Fruit fly (Drosophila melanogaster) whole organism, prepupa: ENCODE results near the gene CG6638.

Experiments used
- CG10631 ChIP-seq: fragments of 200-800 bp; sonication (Bioruptor generic); optimal IDR thresholded peaks from 2 replicates; lab custom pipeline; 2016; ENCODE audit warnings: missing biosample characterization, missing genetic modification characterization
- CG10669 ChIP-seq: fragments of 200-800 bp; sonication (Bioruptor generic); optimal IDR thresholded peaks from 3 replicates; lab custom pipeline; 2018; ENCODE audit warnings: missing biosample characterization, mild to moderate bottlenecking, missing genetic modification characterization, moderate library complexity
- CG15336 ChIP-seq: fragments of 200-800 bp; sonication (Bioruptor generic); IDR thresholded peaks from 2 replicates; pipeline ENCODE4 v1.3.6; 2022; ENCODE audit warnings: missing biosample characterization, missing genetic modification characterization
- CG1621 ChIP-seq: fragments of 200-800 bp; sonication (Bioruptor generic); optimal IDR thresholded peaks from 3 replicates; lab custom pipeline; 2018; ENCODE audit warnings: missing biosample characterization, mild to moderate bottlenecking, missing genetic modification characterization
- CG16779 ChIP-seq: fragments of 200-800 bp; sonication (Bioruptor generic); optimal IDR thresholded peaks from 3 replicates; lab custom pipeline; 2017; ENCODE audit warnings: missing biosample characterization, mild to moderate bottlenecking, missing genetic modification characterization
- CG3032 ChIP-seq: fragments of 200-800 bp; optimal IDR thresholded peaks from 2 replicates; lab custom pipeline; 2019; ENCODE audit warnings: missing biosample characterization, mild to moderate bottlenecking, missing genetic modification characterization, moderate library complexity
- CG31627 ChIP-seq: fragments of 200-800 bp; sonication (Bioruptor generic); optimal IDR thresholded peaks from 3 replicates; lab custom pipeline; 2016; ENCODE audit warnings: missing biosample characterization, missing genetic modification characterization
- CG32006 ChIP-seq: fragments of 200-800 bp; sonication (Bioruptor generic); optimal IDR thresholded peaks from 3 replicates; lab custom pipeline; 2017; ENCODE audit warnings: missing biosample characterization, mild to moderate bottlenecking, missing genetic modification characterization
- CG34406 ChIP-seq: fragments of 200-800 bp; sonication (Bioruptor generic); optimal IDR thresholded peaks from 3 replicates; lab custom pipeline; 2016; ENCODE audit warnings: missing biosample characterization, missing genetic modification characterization
- CG3919 ChIP-seq: fragments of 200-800 bp; sonication (Bioruptor generic); optimal IDR thresholded peaks from 3 replicates; lab custom pipeline; 2016; ENCODE audit warnings: missing biosample characterization, missing genetic modification characterization
- CG6163 ChIP-seq: fragments of 200-800 bp; sonication (Bioruptor generic); IDR thresholded peaks from 3 replicates; pipeline ENCODE4 v1.3.6; 2022; ENCODE audit warnings: missing biosample characterization, missing genetic modification characterization
- CG6808 ChIP-seq: fragments of 200-800 bp; sonication (Bioruptor generic); optimal IDR thresholded peaks from 3 replicates; lab custom pipeline; 2017; ENCODE audit warnings: missing biosample characterization, missing genetic modification characterization, mild to moderate bottlenecking, moderate library complexity, missing genetic modification reagents
- CG8119 ChIP-seq: fragments of 200-800 bp; sonication (Bioruptor generic); IDR thresholded peaks from 3 replicates; pipeline ENCODE4 v1.3.6; 2022; ENCODE audit warnings: missing biosample characterization, missing genetic modification characterization
- CG8319 ChIP-seq: fragments of 200-800 bp; sonication (Bioruptor generic); optimal IDR thresholded peaks from 3 replicates; lab custom pipeline; 2016; ENCODE audit warnings: missing biosample characterization, missing genetic modification characterization
- CG8632 ChIP-seq: fragments of 200-800 bp; sonication (Bioruptor generic); optimal IDR thresholded peaks from 3 replicates; lab custom pipeline; 2016; ENCODE audit warnings: missing biosample characterization, missing genetic modification characterization
- CG9139 ChIP-seq: fragments of 200-800 bp; sonication (Bioruptor generic); optimal IDR thresholded peaks from 3 replicates; lab custom pipeline; 2017; ENCODE audit warnings: missing biosample characterization, mild to moderate bottlenecking, missing genetic modification characterization
- Eip75B ChIP-seq: fragments of 200-800 bp; sonication (Bioruptor generic); optimal IDR thresholded peaks from 3 replicates; lab custom pipeline; 2016; ENCODE audit warnings: missing biosample characterization, missing genetic modification characterization
- Eip78C ChIP-seq: fragments of 200-800 bp; sonication (Bioruptor generic); peaks from one replicate; lab custom pipeline; 2016; ENCODE audit warnings: missing biosample characterization, missing genetic modification characterization
- Eip93F ChIP-seq: fragments of 200-800 bp; sonication (Bioruptor generic); optimal IDR thresholded peaks from 2 replicates; lab custom pipeline; 2016; ENCODE audit warnings: missing biosample characterization, mild to moderate bottlenecking, missing genetic modification characterization
- Gug ChIP-seq: fragments of 200-800 bp; sonication (Bioruptor generic); IDR thresholded peaks from 2 replicates; pipeline ENCODE4 v1.3.6; 2022; ENCODE audit warnings: missing biosample characterization, missing genetic modification characterization
- Hr4 ChIP-seq: fragments of 200-800 bp; sonication (Bioruptor generic); optimal IDR thresholded peaks from 3 replicates; lab custom pipeline; 2016; ENCODE audit warnings: missing biosample characterization, missing genetic modification characterization
- Lpt ChIP-seq: fragments of 200-800 bp; sonication (Bioruptor generic); optimal IDR thresholded peaks from 3 replicates; lab custom pipeline; 2016; ENCODE audit warnings: missing biosample characterization, missing genetic modification characterization
- OdsH ChIP-seq: fragments of 200-800 bp; sonication (Bioruptor generic); optimal IDR thresholded peaks from 3 replicates; lab custom pipeline; 2016; ENCODE audit warnings: missing biosample characterization, missing genetic modification characterization
- Smox ChIP-seq: fragments of 200-800 bp; sonication (Bioruptor generic); optimal IDR thresholded peaks from 3 replicates; lab custom pipeline; 2016; ENCODE audit warnings: missing biosample characterization, missing genetic modification characterization
- Sox102F ChIP-seq: fragments of 200-800 bp; sonication (Bioruptor generic); optimal IDR thresholded peaks from 2 replicates; lab custom pipeline; 2016; ENCODE audit warnings: missing biosample characterization, mild to moderate bottlenecking, missing genetic modification characterization
- Sox14 ChIP-seq: fragments of 200-800 bp; sonication (Bioruptor generic); optimal IDR thresholded peaks from 3 replicates; lab custom pipeline; 2016; ENCODE audit warnings: missing biosample characterization, missing genetic modification characterization
- achi ChIP-seq: fragments of 200-800 bp; sonication (Bioruptor generic); optimal IDR thresholded peaks from 3 replicates; lab custom pipeline; 2016; ENCODE audit warnings: missing biosample characterization, missing genetic modification characterization
- acj6 ChIP-seq: fragments of 200-800 bp; sonication (Bioruptor generic); optimal IDR thresholded peaks from 3 replicates; lab custom pipeline; 2016; ENCODE audit warnings: missing biosample characterization, missing genetic modification characterization
- cyc ChIP-seq: fragments of 200-800 bp; sonication (Bioruptor generic); optimal IDR thresholded peaks from 3 replicates; lab custom pipeline; 2016; ENCODE audit warnings: missing biosample characterization, missing genetic modification characterization
- dac ChIP-seq: fragments of 200-800 bp; sonication (Bioruptor generic); optimal IDR thresholded peaks from 2 replicates; lab custom pipeline; 2017; ENCODE audit warnings: missing biosample characterization, mild to moderate bottlenecking, missing genetic modification characterization
- dsx ChIP-seq: fragments of 200-800 bp; optimal IDR thresholded peaks from 3 replicates; lab custom pipeline; 2019; ENCODE audit warnings: missing biosample characterization, mild to moderate bottlenecking, missing genetic modification characterization, moderate library complexity; ENCODE audit not compliant: poor library complexity, severe bottlenecking
- eg ChIP-seq: fragments of 200-800 bp; sonication (Bioruptor generic); IDR thresholded peaks from 3 replicates; pipeline ENCODE4 v1.3.6; 2022; ENCODE audit warnings: missing biosample characterization, missing genetic modification characterization
- esn ChIP-seq: fragments of 200-800 bp; sonication (Bioruptor generic); optimal IDR thresholded peaks from 2 replicates; lab custom pipeline; 2016; ENCODE audit warnings: missing biosample characterization, mild to moderate bottlenecking, missing genetic modification characterization, moderate library complexity
- fd85E ChIP-seq: fragments of 200-800 bp; sonication (Bioruptor generic); optimal IDR thresholded peaks from 3 replicates; lab custom pipeline; 2016; ENCODE audit warnings: missing biosample characterization, missing genetic modification characterization
- fkh ChIP-seq: fragments of 200-800 bp; sonication (Bioruptor generic); optimal IDR thresholded peaks from 3 replicates; lab custom pipeline; 2017; ENCODE audit warnings: missing biosample characterization, mild to moderate bottlenecking, missing genetic modification characterization, moderate library complexity
- lz ChIP-seq: fragments of 200-800 bp; sonication (Bioruptor generic); optimal IDR thresholded peaks from 3 replicates; lab custom pipeline; 2016; ENCODE audit warnings: missing biosample characterization, missing genetic modification characterization
- pdm3 ChIP-seq: fragments of 200-800 bp; sonication (Bioruptor generic); optimal IDR thresholded peaks from 3 replicates; lab custom pipeline; 2016; ENCODE audit warnings: missing biosample characterization, missing genetic modification characterization
- salr ChIP-seq, 2 experiments: fragments of 200-800 bp; sonication (Bioruptor generic); optimal IDR thresholded peaks; 3 replicates each; lab custom pipeline; 2016 to 2018; ENCODE audit warnings: missing biosample characterization in 2 of 2, missing genetic modification characterization in 2 of 2, mild to moderate bottlenecking in 1 of 2
- ss ChIP-seq, 2 experiments: fragments of 200-800 bp; sonication (Bioruptor generic); optimal IDR thresholded peaks; 2 replicates in 1 of 2; 3 replicates in 1 of 2; lab custom pipeline; 2017 to 2018; ENCODE audit warnings: mild to moderate bottlenecking in 2 of 2, missing biosample characterization in 2 of 2, missing genetic modification characterization in 2 of 2, moderate library complexity in 1 of 2
- svp ChIP-seq: fragments of 200-800 bp; sonication (Bioruptor generic); peaks from one replicate; lab custom pipeline; 2016; ENCODE audit warnings: missing biosample characterization, missing genetic modification characterization
- topi ChIP-seq: fragments of 200-800 bp; sonication (Bioruptor generic); optimal IDR thresholded peaks from 3 replicates; lab custom pipeline; 2016; ENCODE audit warnings: missing biosample characterization, missing genetic modification characterization
- vri ChIP-seq: fragments of 200-800 bp; sonication (Bioruptor generic); optimal IDR thresholded peaks from 3 replicates; lab custom pipeline; 2016; ENCODE audit warnings: missing biosample characterization, mild to moderate bottlenecking, missing genetic modification characterization

CG6638 gene

dm6 chr3L:8554024-8554642 is 21.7 kb downstream of the CG6638 start:
- TF ChIP-seq dsx (GFP tag; lab: Kevin White, UChicago) (no peak), CG32006 (GFP tag; lab: Kevin White, UChicago) (no peak), CG8632 (GFP tag; lab: Kevin White, UChicago) (no peak), Lpt (no peak), CG15336 (GFP tag; lab: Robert Waterston, UW) (no peak), Eip93F (GFP tag; lab: Kevin White, UChicago) (no peak), CG8119 (GFP tag; lab: Robert Waterston, UW) (no peak), Eip78C (no peak), CG34406 (GFP tag; lab: Kevin White, UChicago) (no peak), lz (GFP tag; lab: Kevin White, UChicago) (no peak)

- TF ChIP-seq dsx (GFP tag; lab: Kevin White, UChicago), result no peak
- TF ChIP-seq acj6 (GFP tag; lab: Kevin White, UChicago), result no peak
- TF ChIP-seq cyc (GFP tag; lab: Kevin White, UChicago), result no peak
- TF ChIP-seq Eip75B, result no peak
- TF ChIP-seq topi, result no peak
- TF ChIP-seq fkh, result no peak
- TF ChIP-seq Hr4 (GFP tag; lab: Kevin White, UChicago), result no peak
- TF ChIP-seq esn (GFP tag; lab: Kevin White, UChicago), result no peak
- no peak for TF ChIP-seq CG10631 (GFP tag; lab: Kevin White, UChicago)
- TF ChIP-seq Sox14 (GFP tag; lab: Kevin White, UChicago), result no peak
Measured at dm6 chr3L:8553125-8553524, 22.8 kb downstream of the CG6638 start.

dm6 chr3L:8550836-8551235 is 25.0 kb downstream of the CG6638 start:
- TF ChIP-seq topi (no peak), CG10669 (no peak), CG31627 (no peak), CG8319 (GFP tag; lab: Kevin White, UChicago) (no peak), fkh (no peak), vri (GFP tag; lab: Kevin White, UChicago) (no peak), CG15336 (GFP tag; lab: Robert Waterston, UW) (no peak), Sox14 (GFP tag; lab: Kevin White, UChicago) (no peak), Smox (GFP tag; lab: Kevin White, UChicago) (no peak), Sox102F (GFP tag; lab: Kevin White, UChicago) (no peak), CG3032 (tag; lab: Kevin White, UChicago) (no peak), svp (GFP tag; lab: Kevin White, UChicago) (peak; percentile 85), salr (GFP tag; optimal IDR thresholded peaks at IDR 0.05; lab: Kevin White, UChicago) (no peak), Eip75B (peak; percentile 20), OdsH (no peak), Gug (GFP tag; lab: Robert Waterston, UW) (no peak), CG6808 (peak; percentile 20), Eip93F (GFP tag; lab: Kevin White, UChicago) (no peak), CG32006 (GFP tag; lab: Kevin White, UChicago) (peak; percentile 5), eg (GFP tag; lab: Robert Waterston, UW) (0 out of 3 replicates have a peak, but pooled peaks have one; percentile 29), CG3919 (GFP tag; lab: Kevin White, UChicago) (no peak), CG10631 (GFP tag; lab: Kevin White, UChicago) (no peak), fd85E (GFP tag; lab: Kevin White, UChicago) (no peak), esn (GFP tag; lab: Kevin White, UChicago) (no peak), CG8632 (GFP tag; lab: Kevin White, UChicago) (no peak), CG6163 (GFP tag; lab: Robert Waterston, UW) (no peak), CG8119 (GFP tag; lab: Robert Waterston, UW) (peak; percentile 30; the same call in 1 of the 3 replicates), Eip78C (peak; percentile 52), pdm3 (GFP tag; lab: Kevin White, UChicago) (no peak), CG9139 (GFP tag; lab: Kevin White, UChicago) (no peak), ss (GFP tag; optimal IDR thresholded peaks at IDR 0.05; lab: Kevin White, UChicago) (peak in 1 of 2 experiments; percentile 32), dac (no peak), CG16779 (tag; lab: Kevin White, UChicago) (no peak), achi (GFP tag; lab: Kevin White, UChicago) (no peak), CG1621 (tag; lab: Kevin White, UChicago) (no peak), dsx (GFP tag; lab: Kevin White, UChicago) (peak; percentile 41)
